Fruit fly (Drosophila melanogaster) Kc167 (cell line): ENCODE measurements around the gene Cog1.

Experiments
- Myc ChIP-seq: fragments of >200 bp; optimal IDR thresholded peaks from 2 replicates; lab custom pipeline; 2017; ENCODE audit warnings: missing external identifiers
- Sin3A ChIP-seq: fragments of >200 bp; optimal IDR thresholded peaks from 2 replicates; lab custom pipeline; 2018; ENCODE audit warnings: missing external identifiers
- h ChIP-seq: fragments of >200 bp; optimal IDR thresholded peaks from 3 replicates; lab custom pipeline; 2018; ENCODE audit warnings: missing external identifiers
- insv ChIP-seq: fragments of >200 bp; optimal IDR thresholded peaks from 3 replicates; lab custom pipeline; 2018; ENCODE audit warnings: missing external identifiers
- psq ChIP-seq: fragments of >200 bp; optimal IDR thresholded peaks from 2 replicates; lab custom pipeline; 2017; ENCODE audit warnings: missing external identifiers
- ttk ChIP-seq: sonication (Bioruptor generic); optimal IDR thresholded peaks from 2 replicates; lab custom pipeline; 2017; ENCODE audit warnings: missing external identifiers

Gene Cog1

dm6 chr3R:12194911-12195310 lies 24.6 kb downstream of the Cog1 start, which contains the start of the genes eIF3d2 and CG43450:
TSS of gene eIF3d2 (minus strand) at chr3R:12195011.
TSS of gene CG43450 (plus strand) at chr3R:12195294.
- no peak for TF ChIP-seq insv (lab: Kevin White, UChicago)
- TF ChIP-seq Myc (lab: Kevin White, UChicago): no peak
- TF ChIP-seq ttk: no peak
- no peak for TF ChIP-seq h (lab: Kevin White, UChicago)
- TF ChIP-seq psq (lab: Kevin White, UChicago): no peak
- no peak for TF ChIP-seq Sin3A (lab: Kevin White, UChicago)

dm6 chr3R:12185615-12186014 lies 33.9 kb downstream of the Cog1 start:
- no peak for TF ChIP-seq h (lab: Kevin White, UChicago)
- no peak for TF ChIP-seq insv (lab: Kevin White, UChicago)
- TF ChIP-seq Sin3A (lab: Kevin White, UChicago): no peak
- no peak for TF ChIP-seq psq (lab: Kevin White, UChicago)
- no peak for TF ChIP-seq Myc (lab: Kevin White, UChicago)
- TF ChIP-seq ttk: no peak

dm6 chr3R:12168348-12168747 lies 51.1 kb downstream of the Cog1 start:
- TF ChIP-seq Myc (lab: Kevin White, UChicago): no peak
- TF ChIP-seq h (lab: Kevin White, UChicago): no peak

dm6 chr3R:12166086-12166485 lies 53.4 kb downstream of the Cog1 start, which contains the start of gene Cpn:
TSS of gene Cpn (minus strand) at chr3R:12166186.
- TF ChIP-seq Myc (lab: Kevin White, UChicago): no peak
- no peak for TF ChIP-seq psq (lab: Kevin White, UChicago)
- TF ChIP-seq insv (lab: Kevin White, UChicago): no peak
- TF ChIP-seq Sin3A (lab: Kevin White, UChicago): no peak
- no peak for TF ChIP-seq h (lab: Kevin White, UChicago)
- TF ChIP-seq ttk: no peak
